Worm (Caenorhabditis elegans) whole organism, late embryonic: ENCODE data around the gene mnm-2.

ENCODE experiments used
- F13H6.1 ChIP-seq: sonication (generic microtip); optimal IDR thresholded peaks from 2 replicates; lab custom pipeline; 2016; ENCODE audit warnings: missing genetic modification characterization, missing compliant biosample characterization
- dmd-4 ChIP-seq: sonication (generic microtip); optimal IDR thresholded peaks from 2 replicates; lab custom pipeline; 2016; ENCODE audit warnings: borderline replicate concordance, missing genetic modification characterization, missing compliant biosample characterization
- hlh-13 ChIP-seq: fragments of 200-800 bp; sonication (Bioruptor generic); optimal IDR thresholded peaks from 2 replicates; lab custom pipeline; 2018; ENCODE audit warnings: mild to moderate bottlenecking, missing genetic modification characterization, missing compliant biosample characterization
- nfya-1 ChIP-seq: sonication (generic microtip); optimal IDR thresholded peaks from 2 replicates; lab custom pipeline; 2017; ENCODE audit warnings: missing genetic modification characterization, mild to moderate bottlenecking, missing compliant biosample characterization, antibody characterized with exemption, moderate library complexity
- rnt-1 ChIP-seq: sonication (generic microtip); optimal IDR thresholded peaks from 2 replicates; lab custom pipeline; 2016; ENCODE audit warnings: missing genetic modification characterization, missing compliant biosample characterization
- tbx-2 ChIP-seq: sonication (generic microtip); optimal IDR thresholded peaks from 2 replicates; lab custom pipeline; 2016; ENCODE audit warnings: missing genetic modification characterization, missing compliant biosample characterization
- unc-42 ChIP-seq: sonication (generic microtip); optimal IDR thresholded peaks from 2 replicates; lab custom pipeline; 2016; ENCODE audit warnings: missing genotype, missing genetic modification characterization, missing compliant biosample characterization
- unc-86 ChIP-seq: sonication (generic microtip); optimal IDR thresholded peaks from 2 replicates; lab custom pipeline; 2016; ENCODE audit warnings: missing genetic modification characterization, missing compliant biosample characterization

ce11 chrX:7455960-7456359 is 31.2 kb upstream of the mnm-2 start:
- no peak for TF ChIP-seq hlh-13 (GFP tag; lab: Kevin White, UChicago)
- TF ChIP-seq rnt-1: no peak
- TF ChIP-seq unc-42 (tag; lab: Kevin White, UChicago): no peak
- TF ChIP-seq tbx-2: no peak
- TF ChIP-seq F13H6.1 (tag; lab: Kevin White, UChicago): no peak
- TF ChIP-seq dmd-4 (tag; lab: Kevin White, UChicago): no peak
- TF ChIP-seq nfya-1 (tag; lab: Kevin White, UChicago): no peak
- TF ChIP-seq unc-86 (tag; lab: Kevin White, UChicago): no peak
